Worm (Caenorhabditis elegans) whole organism, L1 larva: Measurements from ENCODE around the gene lsy-27.

Experiments used
- alr-1 ChIP-seq: fragments of 200-800 bp; sonication (Bioruptor generic); optimal IDR thresholded peaks from 2 replicates; lab custom pipeline; 2018; ENCODE audit warnings: borderline replicate concordance, mild to moderate bottlenecking, missing genetic modification characterization, missing compliant biosample characterization
- fkh-4 ChIP-seq: sonication (generic microtip); optimal IDR thresholded peaks from 2 replicates; lab custom pipeline; 2016; ENCODE audit warnings: missing compliant biosample characterization, missing genetic modification characterization, borderline replicate concordance
- jun-1 ChIP-seq: fragments of 150-350 bp; optimal IDR thresholded peaks from 2 replicates; lab custom pipeline; 2014; ENCODE audit warnings: missing biosample characterization, missing genetic modification reagents, missing genetic modification characterization
- skn-1 ChIP-seq: fragments of 150-350 bp; optimal IDR thresholded peaks from 2 replicates; lab custom pipeline; 2014; ENCODE audit warnings: missing biosample characterization, missing genetic modification characterization
- tbx-2 ChIP-seq: sonication (generic microtip); optimal IDR thresholded peaks from 2 replicates; lab custom pipeline; 2016; ENCODE audit warnings: missing genetic modification characterization, missing compliant biosample characterization

DNA sequence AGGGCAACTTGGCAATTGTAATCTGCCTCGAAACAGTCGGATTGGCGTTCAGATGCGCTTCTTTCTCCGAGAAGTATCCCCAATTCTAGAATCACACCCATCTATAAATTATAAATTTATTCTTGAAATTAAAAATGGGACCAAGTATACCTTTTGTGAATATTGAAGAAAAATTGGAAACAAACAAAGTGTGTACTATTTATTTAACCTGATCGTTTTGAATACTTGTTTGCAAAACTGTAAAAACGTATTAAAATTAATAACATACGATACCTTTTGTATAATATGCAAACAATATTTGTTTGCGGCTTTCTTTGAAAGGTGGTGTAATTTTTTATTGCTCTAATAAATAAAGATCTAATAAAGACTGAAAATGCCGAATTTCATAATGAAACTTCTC lies 37.6 kb downstream of the lsy-27 start, which contains the start of gene Y61B8B.3:
- TF ChIP-seq alr-1 (tag; lab: Kevin White, UChicago), result no peak
- no peak for TF ChIP-seq jun-1 (tag; lab: Kevin White, UChicago)
- TF ChIP-seq fkh-4 (tag; lab: Kevin White, UChicago), result no peak
- TF ChIP-seq tbx-2 (tag; lab: Kevin White, UChicago), result no peak
- no peak for TF ChIP-seq skn-1 (tag; lab: Kevin White, UChicago)
